Worm (Caenorhabditis elegans) whole organism, mixed stage, embryonic: ENCODE measurements around the gene Y45G5AM.6.

Experiments
- blmp-1 ChIP-seq: fragments of 150-350 bp; optimal IDR thresholded peaks from 2 replicates; lab custom pipeline; 2014; ENCODE audit warnings: missing biosample characterization, missing genetic modification characterization
- ceh-43 ChIP-seq: fragments of 200-800 bp; sonication (Bioruptor generic); optimal IDR thresholded peaks from 2 replicates; lab custom pipeline; 2018; ENCODE audit warnings: mild to moderate bottlenecking, missing genetic modification characterization, moderate library complexity, missing compliant biosample characterization
- ces-1 ChIP-seq: fragments of 150-350 bp; optimal IDR thresholded peaks from 2 replicates; lab custom pipeline; 2014; ENCODE audit warnings: missing biosample characterization, missing genetic modification reagents, missing genetic modification characterization
- elt-1 ChIP-seq: sonication (generic microtip); optimal IDR thresholded peaks from 2 replicates; lab custom pipeline; 2017; ENCODE audit warnings: missing genetic modification characterization, mild to moderate bottlenecking, missing compliant biosample characterization, antibody characterized with exemption, moderate library complexity, borderline replicate concordance; ENCODE audit not compliant: insufficient read depth
- elt-3 ChIP-seq: fragments of 150-350 bp; optimal IDR thresholded peaks from 2 replicates; lab custom pipeline; 2014; ENCODE audit warnings: missing biosample characterization, missing genetic modification characterization
- nhr-12 ChIP-seq: fragments of 150-350 bp; optimal IDR thresholded peaks from 2 replicates; lab custom pipeline; 2014; ENCODE audit warnings: missing biosample characterization, missing genetic modification characterization
- nhr-2 ChIP-seq: fragments of 150-350 bp; optimal IDR thresholded peaks from 2 replicates; lab custom pipeline; 2014; ENCODE audit warnings: missing biosample characterization, missing genetic modification characterization
- nhr-28 ChIP-seq: fragments of 150-350 bp; optimal IDR thresholded peaks from 2 replicates; lab custom pipeline; 2014; ENCODE audit warnings: missing biosample characterization, missing genetic modification characterization
- sem-2 ChIP-seq: fragments of 200-800 bp; sonication (Bioruptor generic); optimal IDR thresholded peaks from 2 replicates; lab custom pipeline; 2018; ENCODE audit warnings: mild to moderate bottlenecking, missing genetic modification characterization, missing compliant biosample characterization
- sptf-1 ChIP-seq: sonication (generic microtip); optimal IDR thresholded peaks from 2 replicates; lab custom pipeline; 2017; ENCODE audit warnings: mild to moderate bottlenecking, missing genetic modification characterization, moderate library complexity, missing compliant biosample characterization
- unc-39 ChIP-seq: fragments of 150-350 bp; optimal IDR thresholded peaks from 2 replicates; lab custom pipeline; 2014; ENCODE audit warnings: missing biosample characterization, missing genetic modification characterization

- TF ChIP-seq sptf-1 (no peak), nhr-28 (no peak), nhr-12 (no peak), unc-39 (tag; lab: Kevin White, UChicago) (no peak), nhr-2 (tag; lab: Kevin White, UChicago) (no peak), sem-2 (GFP tag; lab: Kevin White, UChicago) (no peak), ces-1 (GFP tag; lab: Kevin White, UChicago) (no peak), elt-1 (no peak), elt-3 (tag; lab: Kevin White, UChicago) (no peak), blmp-1 (tag; lab: Kevin White, UChicago) (no peak), ceh-43 (GFP tag; lab: Kevin White, UChicago) (no peak)
These were observed 42.2 kb downstream of the Y45G5AM.6 start, which contains the start of gene clc-18 for ce11 chrV:4109873-4110272.
